Worm (Caenorhabditis elegans) whole organism, young adult: ENCODE data around the gene pcp-4.
A peak's percentile ranks its signal among the peaks of the same experiment; 100 is the strongest.

Experiments
- B0035.1 ChIP-seq: sonication (generic microtip); optimal IDR thresholded peaks from 2 replicates; lab custom pipeline; 2016; ENCODE audit warnings: missing genetic modification characterization, mild to moderate bottlenecking, missing compliant biosample characterization, missing genotype, missing genetic modification reagents
- B0336.3 ChIP-seq: fragments of 200-800 bp; sonication (Bioruptor generic); IDR thresholded peaks from 2 replicates; pipeline ENCODE4 v1.3.6; 2022; ENCODE audit warnings: missing genetic modification characterization, missing compliant biosample characterization
- C17E4.6 ChIP-seq: fragments of 200-800 bp; sonication (Bioruptor generic); IDR thresholded peaks from 2 replicates; pipeline ENCODE4 v1.3.6; 2022; ENCODE audit warnings: missing genetic modification reagents, missing genetic modification characterization, missing compliant biosample characterization
- F10E7.11 ChIP-seq: sonication (generic microtip); optimal IDR thresholded peaks from 2 replicates; lab custom pipeline; 2017; ENCODE audit warnings: mild to moderate bottlenecking, missing genetic modification characterization, moderate library complexity, missing compliant biosample characterization
- F23B12.7 ChIP-seq: sonication (generic microtip); optimal IDR thresholded peaks from 2 replicates; lab custom pipeline; 2017; ENCODE audit warnings: missing genetic modification characterization, mild to moderate bottlenecking, missing compliant biosample characterization, antibody characterized with exemption, moderate library complexity; ENCODE audit not compliant: insufficient read depth
- Y79H2A.3 ChIP-seq: fragments of 200-800 bp; sonication (Bioruptor generic); conservative IDR thresholded peaks from 2 replicates; pipeline ENCODE4 v1.3.6; 2022; ENCODE audit warnings: missing genetic modification reagents, missing genetic modification characterization, missing compliant biosample characterization
- ZK185.1 ChIP-seq: sonication (generic microtip); optimal IDR thresholded peaks from 2 replicates; lab custom pipeline; 2016; ENCODE audit warnings: mild to moderate bottlenecking, missing genetic modification characterization, missing compliant biosample characterization; ENCODE audit not compliant: poor library complexity, severe bottlenecking
- athp-1 ChIP-seq: sonication (generic microtip); optimal IDR thresholded peaks from 2 replicates; lab custom pipeline; 2017; ENCODE audit warnings: mild to moderate bottlenecking, missing genetic modification characterization, missing compliant biosample characterization
- attf-6 ChIP-seq: fragments of 200-800 bp; sonication (Bioruptor generic); IDR thresholded peaks from 2 replicates; pipeline ENCODE4 v1.3.6; 2022; ENCODE audit warnings: missing genetic modification reagents, missing genetic modification characterization, missing compliant biosample characterization
- bed-1 ChIP-seq: fragments of 200-800 bp; sonication (Bioruptor generic); IDR thresholded peaks from 2 replicates; pipeline ENCODE4 v1.3.6; 2022; ENCODE audit warnings: missing genetic modification reagents, missing genetic modification characterization, missing compliant biosample characterization
- bed-2 ChIP-seq: fragments of 200-800 bp; sonication (Bioruptor generic); IDR thresholded peaks from 2 replicates; pipeline ENCODE4 v1.3.6; 2022; ENCODE audit warnings: missing genetic modification reagents, missing genetic modification characterization, missing compliant biosample characterization
- ceh-40 ChIP-seq: fragments of 200-800 bp; sonication (Bioruptor generic); IDR thresholded peaks from 2 replicates; pipeline ENCODE4 v1.3.6; 2022; ENCODE audit warnings: missing genetic modification characterization, missing compliant biosample characterization
- ceh-79 ChIP-seq: sonication (generic microtip); optimal IDR thresholded peaks from 2 replicates; lab custom pipeline; 2017; ENCODE audit warnings: mild to moderate bottlenecking, missing genetic modification characterization, missing compliant biosample characterization
- chd-7 ChIP-seq: sonication (generic microtip); optimal IDR thresholded peaks from 2 replicates; lab custom pipeline; 2016; ENCODE audit warnings: mild to moderate bottlenecking, missing genetic modification characterization, moderate library complexity, missing compliant biosample characterization
- efl-1 ChIP-seq: fragments of 150-350 bp; optimal IDR thresholded peaks from 2 replicates; lab custom pipeline; 2014; ENCODE audit warnings: missing biosample characterization, missing genetic modification reagents, missing genetic modification characterization
- egrh-3 ChIP-seq: fragments of 200-800 bp; sonication (Bioruptor generic); IDR thresholded peaks from 2 replicates; pipeline ENCODE4 v1.3.6; 2022; ENCODE audit warnings: missing genetic modification reagents, missing genetic modification characterization, missing compliant biosample characterization
- hlh-12 ChIP-seq: sonication (generic microtip); optimal IDR thresholded peaks from 2 replicates; lab custom pipeline; 2016; ENCODE audit warnings: missing genetic modification characterization, missing compliant biosample characterization
- hmg-1.2 ChIP-seq: fragments of 200-800 bp; sonication (Bioruptor generic); IDR thresholded peaks from 2 replicates; pipeline ENCODE4 v1.3.6; 2022; ENCODE audit warnings: missing genetic modification reagents, missing genetic modification characterization, missing compliant biosample characterization
- hmg-20 ChIP-seq: fragments of 200-800 bp; sonication (Bioruptor generic); IDR thresholded peaks from 2 replicates; pipeline ENCODE4 v1.3.6; 2022; ENCODE audit warnings: missing genetic modification reagents, missing genetic modification characterization, missing compliant biosample characterization
- hrde-1 ChIP-seq: sonication (generic microtip); optimal IDR thresholded peaks from 2 replicates; lab custom pipeline; 2016; ENCODE audit warnings: missing genetic modification characterization, mild to moderate bottlenecking, missing compliant biosample characterization, moderate library complexity, missing genotype, missing genetic modification reagents, borderline replicate concordance
- hsf-1 ChIP-seq: fragments of 200-800 bp; sonication (Bioruptor generic); IDR thresholded peaks from 2 replicates; pipeline ENCODE4 v1.3.6; 2022; ENCODE audit warnings: missing genetic modification reagents, missing genetic modification characterization, missing compliant biosample characterization
- let-526 ChIP-seq: fragments of 200-800 bp; sonication (Bioruptor generic); IDR thresholded peaks from 2 replicates; pipeline ENCODE4 v1.3.6; 2022; ENCODE audit warnings: missing genetic modification reagents, missing genetic modification characterization, missing compliant biosample characterization
- lin-40 ChIP-seq: sonication (generic microtip); optimal IDR thresholded peaks from 2 replicates; lab custom pipeline; 2016; ENCODE audit warnings: missing genetic modification characterization, mild to moderate bottlenecking, missing compliant biosample characterization, missing genotype, missing genetic modification reagents
- lir-1 ChIP-seq: fragments of 200-800 bp; sonication (Bioruptor generic); conservative IDR thresholded peaks from 2 replicates; pipeline ENCODE4 v1.3.6; 2022; ENCODE audit warnings: missing genetic modification reagents, missing genetic modification characterization, missing compliant biosample characterization
- lsy-27 ChIP-seq: sonication (generic microtip); optimal IDR thresholded peaks from 2 replicates; lab custom pipeline; 2017; ENCODE audit warnings: missing genetic modification characterization, mild to moderate bottlenecking, missing compliant biosample characterization, antibody characterized with exemption, missing genotype, borderline replicate concordance; ENCODE audit not compliant: insufficient read depth
- madf-8 ChIP-seq: fragments of 200-800 bp; sonication (Bioruptor generic); conservative IDR thresholded peaks from 2 replicates; pipeline ENCODE4 v1.3.6; 2022; ENCODE audit warnings: missing genetic modification reagents, missing genetic modification characterization, missing compliant biosample characterization
- mcd-1 ChIP-seq: fragments of 200-800 bp; sonication (Bioruptor generic); IDR thresholded peaks from 2 replicates; pipeline ENCODE4 v1.3.6; 2022; ENCODE audit warnings: missing genetic modification reagents, missing genetic modification characterization, missing compliant biosample characterization
- sea-2 ChIP-seq: fragments of 200-800 bp; sonication (Bioruptor generic); IDR thresholded peaks from 2 replicates; pipeline ENCODE4 v1.3.6; 2022; ENCODE audit warnings: missing genetic modification characterization, missing compliant biosample characterization
- snpc-1.3 ChIP-seq: sonication (generic microtip); optimal IDR thresholded peaks from 2 replicates; lab custom pipeline; 2017; ENCODE audit warnings: missing genetic modification characterization, mild to moderate bottlenecking, missing compliant biosample characterization, antibody characterized with exemption, moderate library complexity, missing genotype, missing genetic modification reagents; ENCODE audit not compliant: insufficient read depth
- snpc-3.4 ChIP-seq: sonication (generic microtip); optimal IDR thresholded peaks from 2 replicates; lab custom pipeline; 2017; ENCODE audit warnings: missing genetic modification characterization, mild to moderate bottlenecking, missing compliant biosample characterization, antibody characterized with exemption, moderate library complexity, missing genotype, missing genetic modification reagents
- snpc-4 ChIP-seq, 5 experiments: fragments of 150-350 bp in 1 of 5; sonication (generic microtip) in 4 of 5; optimal IDR thresholded peaks; 2 replicates each; lab custom pipeline; 2014 to 2018; ENCODE audit warnings: missing genetic modification characterization in 5 of 5, missing biosample characterization in 3 of 5, antibody characterized with exemption in 2 of 5, mild to moderate bottlenecking in 2 of 5, missing compliant biosample characterization in 2 of 5, missing genotype in 2 of 5, moderate library complexity in 2 of 5, missing genetic modification reagents in 1 of 5
- zfh-2 ChIP-seq: fragments of 200-800 bp; sonication (Bioruptor generic); conservative IDR thresholded peaks from 2 replicates; pipeline ENCODE4 v1.3.6; 2022; ENCODE audit warnings: missing genetic modification reagents, missing genetic modification characterization, missing compliant biosample characterization
- ztf-26 ChIP-seq: sonication (generic microtip); optimal IDR thresholded peaks from 2 replicates; lab custom pipeline; 2017; ENCODE audit warnings: missing genetic modification characterization, missing compliant biosample characterization

pcp-4 gene

DNA sequence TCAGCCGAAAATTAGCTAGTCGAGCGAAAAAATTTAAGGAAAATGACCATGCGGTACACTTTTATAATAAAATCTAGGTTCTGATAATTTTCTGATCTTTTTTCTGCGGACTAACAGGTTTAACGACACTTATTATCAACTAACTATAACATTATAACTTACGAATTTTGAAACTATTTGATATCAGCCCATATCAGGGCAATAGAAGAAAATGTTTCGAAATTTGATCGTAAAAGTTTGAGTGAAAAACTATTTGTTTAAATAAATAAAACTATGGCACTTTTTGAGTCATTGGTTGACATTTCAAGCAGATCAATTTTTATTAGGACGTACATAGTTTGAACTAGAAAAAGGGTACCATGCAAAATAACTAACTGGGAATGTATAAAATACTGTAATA lies at the start of gene pcp-4:
pcp-4 (minus strand) TSS at position 197 of the 400 bp plus-strand sequence.
- TF ChIP-seq lsy-27, result no peak
- no peak for TF ChIP-seq F23B12.7 (tag; lab: Kevin White, UChicago)
- no peak for TF ChIP-seq snpc-3.4
- TF ChIP-seq snpc-4 (GFP tag; optimal IDR thresholded peaks at IDR 0.05; lab: Kevin White, UChicago), result no peak
- no peak for TF ChIP-seq snpc-4 (tag; optimal IDR thresholded peaks at IDR 0.05; lab: Kevin White, UChicago)
- TF ChIP-seq hrde-1 (tag; lab: Kevin White, UChicago), result no peak
- TF ChIP-seq ceh-40, result no peak
- no peak for TF ChIP-seq B0035.1
- no peak for TF ChIP-seq C17E4.6
- TF ChIP-seq chd-7, result no peak
- no peak for TF ChIP-seq B0336.3 (GFP tag; lab: Robert Waterston, UW)
- no peak for TF ChIP-seq lir-1 (GFP tag; lab: Robert Waterston, UW)
- TF ChIP-seq ztf-26, result no peak
- TF ChIP-seq Y79H2A.3 (GFP tag; lab: Robert Waterston, UW), result no peak
- TF ChIP-seq hmg-1.2 (GFP tag; lab: Robert Waterston, UW), result no peak
- no peak for TF ChIP-seq let-526 (GFP tag; lab: Robert Waterston, UW)
- no peak for TF ChIP-seq madf-8 (GFP tag; lab: Robert Waterston, UW)
- no peak for TF ChIP-seq athp-1 (tag; lab: Kevin White, UChicago)
- no peak for TF ChIP-seq sea-2 (GFP tag; lab: Robert Waterston, UW)
- no peak for TF ChIP-seq ZK185.1 (tag; lab: Kevin White, UChicago)
- no peak for TF ChIP-seq hlh-12 (tag; lab: Kevin White, UChicago)

DNA sequence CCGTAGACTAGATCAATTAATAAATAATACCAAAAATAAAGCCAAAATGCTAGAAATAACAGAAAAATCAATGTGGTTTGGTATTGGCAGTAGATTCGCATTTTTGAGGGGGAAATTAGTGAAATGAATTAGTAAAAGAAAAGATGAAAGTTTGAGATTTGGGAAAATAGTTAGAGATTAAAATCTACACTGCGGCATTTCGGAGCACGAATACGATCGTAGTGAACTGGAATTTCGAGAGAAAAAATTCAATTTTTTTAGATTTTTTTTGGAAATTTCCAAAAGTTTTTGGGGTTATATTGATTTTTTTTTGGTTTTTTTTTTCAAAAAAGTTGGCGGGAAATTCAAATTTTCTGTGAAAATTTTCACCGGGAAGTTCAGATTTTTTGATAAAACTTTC lies 37.1 kb upstream of the pcp-4 start, which contains the start of gene Y116F11B.9:
Y116F11B.9 (minus strand) TSS at position 101 of the 400 bp plus-strand sequence.
- no peak for TF ChIP-seq F10E7.11 (tag; lab: Kevin White, UChicago)
- TF ChIP-seq attf-6, result no peak
- TF ChIP-seq lin-40 (tag; lab: Kevin White, UChicago), result no peak
- no peak for TF ChIP-seq hmg-1.2 (GFP tag; lab: Robert Waterston, UW)
- TF ChIP-seq mcd-1 (GFP tag; lab: Robert Waterston, UW), result no peak

DNA sequence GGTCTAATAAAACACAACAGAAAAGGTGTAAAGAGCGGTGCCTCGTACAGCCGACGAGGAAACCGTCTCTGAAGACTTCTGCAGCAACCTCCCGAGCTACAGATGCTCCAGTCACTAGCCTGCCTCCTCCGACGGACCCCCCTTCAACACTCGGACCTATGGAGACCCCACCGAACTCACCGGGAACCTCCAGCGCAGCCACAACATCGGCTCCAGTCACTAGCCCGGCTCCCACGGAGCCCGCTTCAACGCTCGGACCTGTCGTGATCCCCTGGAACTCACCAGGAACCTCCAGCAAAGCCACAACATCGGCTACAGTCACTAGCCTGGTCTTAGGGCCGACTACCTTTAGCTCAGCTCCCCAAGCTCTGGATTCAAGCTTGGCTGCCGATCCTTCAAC lies 29.4 kb upstream of the pcp-4 start:
- peak; percentile 81 for TF ChIP-seq egrh-3 (GFP tag; lab: Robert Waterston, UW)
- no peak for TF ChIP-seq hsf-1

DNA sequence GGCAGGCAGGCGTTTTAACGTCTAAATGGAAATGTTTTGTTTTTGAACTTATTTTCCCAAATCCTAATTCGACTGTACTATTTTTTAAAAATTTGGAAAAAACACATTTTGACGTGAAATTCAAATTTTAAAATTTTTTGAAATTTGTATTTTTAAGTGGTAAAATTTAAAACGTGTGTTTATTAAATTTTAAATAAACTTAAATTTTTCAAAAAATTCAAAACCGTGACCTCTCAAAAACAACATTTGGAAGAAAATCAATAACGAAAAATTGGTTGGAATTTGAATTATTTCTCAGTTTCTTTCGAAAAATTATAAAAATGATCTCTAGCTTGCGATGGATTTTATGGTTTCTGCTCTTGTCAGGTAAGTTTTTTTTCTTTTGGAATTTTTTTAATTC lies 26.5 kb upstream of the pcp-4 start, which contains the start of gene Y116F11B.8:
Y116F11B.8 (plus strand) TSS at position 301 of the 400 bp plus-strand sequence.
- TF ChIP-seq ceh-79, result no peak
- TF ChIP-seq bed-1, result no peak
- no peak for TF ChIP-seq ZK185.1 (tag; lab: Kevin White, UChicago)
- no peak for TF ChIP-seq snpc-1.3 (tag; lab: Kevin White, UChicago)
- TF ChIP-seq efl-1 (GFP tag; lab: Kevin White, UChicago), result no peak

DNA sequence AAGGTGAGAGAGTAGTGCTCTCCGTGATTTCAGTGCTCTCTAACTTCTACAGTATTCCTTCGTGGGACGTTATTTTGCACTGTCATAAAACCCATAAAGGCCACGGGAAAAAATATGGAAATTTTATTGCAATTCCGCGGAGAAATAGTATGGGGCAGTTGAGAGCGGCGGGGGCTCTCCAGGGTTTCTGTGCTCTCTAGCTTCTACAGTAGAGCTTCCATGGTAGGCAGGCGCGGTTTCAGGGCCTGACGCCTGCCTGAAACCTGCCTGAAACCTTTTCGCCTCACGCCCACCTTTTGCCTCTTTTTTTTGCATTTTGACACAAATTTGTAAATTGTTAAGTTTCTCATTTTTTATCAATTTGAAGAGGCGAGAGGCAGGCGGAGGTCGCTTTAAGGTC lies 26.1 kb upstream of the pcp-4 start:
- TF ChIP-seq hmg-20 (GFP tag; lab: Robert Waterston, UW) (no peak), bed-2 (no peak), zfh-2 (GFP tag; lab: Robert Waterston, UW) (peak; percentile 59; the same call in 1 of the 2 replicates), chd-7 (no peak)
